Fruit fly (Drosophila melanogaster) whole organism, embryonic: ENCODE results near the gene Vha16-2.
A peak's percentile ranks its signal among the peaks of the same experiment; 100 is the strongest.

ENCODE experiments used
- Bdp1 ChIP-seq: fragments of 200-800 bp; sonication (Bioruptor generic); optimal IDR thresholded peaks from 3 replicates; lab custom pipeline; 2016; ENCODE audit warnings: missing biosample characterization, missing genetic modification characterization
- CG10321 ChIP-seq: fragments of 200-800 bp; sonication (Bioruptor generic); IDR thresholded peaks from 2 replicates; pipeline ENCODE4 v1.3.6; 2022; ENCODE audit warnings: missing biosample characterization, missing genetic modification characterization
- CG12391 ChIP-seq: fragments of 200-800 bp; sonication (Bioruptor generic); optimal IDR thresholded peaks from 3 replicates; lab custom pipeline; 2018; ENCODE audit warnings: missing biosample characterization, mild to moderate bottlenecking, missing genetic modification characterization, moderate library complexity
- CG14014 ChIP-seq: fragments of 200-800 bp; sonication (Bioruptor generic); IDR thresholded peaks from 2 replicates; pipeline ENCODE4 v1.3.6; 2022; ENCODE audit warnings: missing biosample characterization, missing genetic modification characterization
- CG1647 ChIP-seq: fragments of 200-800 bp; sonication (Bioruptor generic); optimal IDR thresholded peaks from 3 replicates; lab custom pipeline; 2016; ENCODE audit warnings: missing biosample characterization, missing genetic modification characterization
- CG17328 ChIP-seq: fragments of 200-800 bp; sonication (Bioruptor generic); IDR thresholded peaks from 2 replicates; pipeline ENCODE4 v1.3.6; 2022; ENCODE audit warnings: missing biosample characterization, missing genetic modification characterization
- CG17912 ChIP-seq: fragments of 200-800 bp; sonication (Bioruptor generic); optimal IDR thresholded peaks from 2 replicates; lab custom pipeline; 2018; ENCODE audit warnings: missing biosample characterization, mild to moderate bottlenecking, missing genetic modification characterization
- CG18011 ChIP-seq: fragments of 200-800 bp; sonication (Bioruptor generic); optimal IDR thresholded peaks from 2 replicates; lab custom pipeline; 2017; ENCODE audit warnings: missing biosample characterization, missing genetic modification characterization, mild to moderate bottlenecking, moderate library complexity, missing genotype
- CG18599 ChIP-seq: fragments of 200-800 bp; sonication (Bioruptor generic); optimal IDR thresholded peaks from 3 replicates; lab custom pipeline; 2017; ENCODE audit warnings: missing biosample characterization, missing genetic modification characterization, mild to moderate bottlenecking, moderate library complexity, missing genetic modification reagents
- CG2712 ChIP-seq: fragments of 200-800 bp; optimal IDR thresholded peaks from 3 replicates; lab custom pipeline; 2019; ENCODE audit warnings: missing biosample characterization, mild to moderate bottlenecking, missing genetic modification characterization, moderate library complexity
- CG32772 ChIP-seq: fragments of 200-800 bp; sonication (Bioruptor generic); IDR thresholded peaks from 2 replicates; pipeline ENCODE4 v1.3.6; 2022; ENCODE audit warnings: missing biosample characterization, missing genetic modification characterization
- CG3281 ChIP-seq: fragments of 200-800 bp; sonication (Bioruptor generic); optimal IDR thresholded peaks from 3 replicates; lab custom pipeline; 2017; ENCODE audit warnings: missing biosample characterization, mild to moderate bottlenecking, missing genetic modification characterization
- CG3847 ChIP-seq: fragments of 200-800 bp; sonication (Bioruptor generic); IDR thresholded peaks from 2 replicates; pipeline ENCODE4 v1.3.6; 2022; ENCODE audit warnings: missing biosample characterization, missing genetic modification characterization
- CG6654 ChIP-seq: fragments of 200-800 bp; sonication (Bioruptor generic); optimal IDR thresholded peaks from 2 replicates; lab custom pipeline; 2017; ENCODE audit warnings: missing biosample characterization, mild to moderate bottlenecking, missing genetic modification characterization
- CG9727 ChIP-seq: fragments of 200-800 bp; sonication (Bioruptor generic); optimal IDR thresholded peaks from 3 replicates; lab custom pipeline; 2017; ENCODE audit warnings: missing biosample characterization, mild to moderate bottlenecking, missing genetic modification characterization
- D ChIP-seq, 2 experiments: fragments of 200-800 bp in 1 of 2; fragments of >200 bp in 1 of 2; sonication (Bioruptor generic) in 1 of 2; optimal IDR thresholded peaks; 2 replicates in 1 of 2; 3 replicates in 1 of 2; lab custom pipeline; 2017; ENCODE audit warnings: mild to moderate bottlenecking in 1 of 2, missing biosample characterization in 1 of 2, missing genetic modification characterization in 1 of 2, missing genetic modification reagents in 1 of 2
- E2f1 ChIP-seq: fragments of 200-800 bp; sonication (Bioruptor generic); IDR thresholded peaks from 2 replicates; pipeline ENCODE4 v1.3.6; 2022; ENCODE audit warnings: missing biosample characterization, missing genetic modification characterization
- Ets65A ChIP-seq: fragments of 200-800 bp; sonication (Bioruptor generic); peaks from one replicate; lab custom pipeline; 2016; ENCODE audit warnings: missing biosample characterization, missing genetic modification characterization
- Gug ChIP-seq: fragments of 200-800 bp; sonication (Bioruptor generic); IDR thresholded peaks from 4 replicates; pipeline ENCODE4 v1.3.6; 2022; ENCODE audit warnings: missing biosample characterization, missing genetic modification characterization
- HLH4C ChIP-seq: fragments of 200-800 bp; sonication (Bioruptor generic); IDR thresholded peaks from 3 replicates; pipeline ENCODE4 v1.3.6; 2022; ENCODE audit warnings: missing biosample characterization, missing genetic modification characterization; ENCODE audit not compliant: partially characterized antibody
- Hey ChIP-seq: fragments of 200-800 bp; sonication (Bioruptor generic); optimal IDR thresholded peaks from 3 replicates; lab custom pipeline; 2018; ENCODE audit warnings: missing biosample characterization, mild to moderate bottlenecking, missing genetic modification characterization
- Med ChIP-seq: fragments of 200-800 bp; sonication (Bioruptor generic); peaks from one replicate; lab custom pipeline; 2016; ENCODE audit warnings: missing biosample characterization, missing genetic modification characterization, mild to moderate bottlenecking, inconsistent platforms, moderate library complexity
- NC2α ChIP-seq: fragments of 200-800 bp; sonication (Bioruptor generic); optimal IDR thresholded peaks from 2 replicates; lab custom pipeline; 2016; ENCODE audit warnings: missing biosample characterization, missing genetic modification characterization
- NK7.1 ChIP-seq: fragments of 200-800 bp; sonication (Bioruptor generic); optimal IDR thresholded peaks from 3 replicates; lab custom pipeline; 2016; ENCODE audit warnings: missing biosample characterization, missing genetic modification characterization
- Optix ChIP-seq: fragments of 200-800 bp; sonication (Bioruptor generic); IDR thresholded peaks from 3 replicates; pipeline ENCODE4 v1.3.6; 2022; ENCODE audit warnings: missing biosample characterization, missing genetic modification characterization
- Sox102F ChIP-seq: fragments of 200-800 bp; sonication (Bioruptor generic); optimal IDR thresholded peaks from 2 replicates; lab custom pipeline; 2018; ENCODE audit warnings: missing biosample characterization, mild to moderate bottlenecking, missing genetic modification characterization, moderate library complexity
- bowl ChIP-seq: fragments of 200-800 bp; sonication (Bioruptor generic); IDR thresholded peaks from 2 replicates; pipeline ENCODE4 v1.3.6; 2022; ENCODE audit warnings: missing biosample characterization, missing genetic modification characterization
- bsh ChIP-seq, 2 experiments: fragments of 200-800 bp; sonication (Bioruptor generic); optimal IDR thresholded peaks; 2 replicates each; lab custom pipeline; 2017 to 2018; ENCODE audit warnings: mild to moderate bottlenecking in 2 of 2, missing biosample characterization in 2 of 2, missing genetic modification characterization in 2 of 2, moderate library complexity in 1 of 2
- cg ChIP-seq: fragments of 200-800 bp; sonication (Bioruptor generic); optimal IDR thresholded peaks from 3 replicates; lab custom pipeline; 2019; ENCODE audit warnings: missing biosample characterization, mild to moderate bottlenecking, missing genetic modification characterization, moderate library complexity
- chinmo ChIP-seq: fragments of 200-800 bp; sonication (Bioruptor generic); IDR thresholded peaks from 4 replicates; pipeline ENCODE4 v1.3.6; 2022; ENCODE audit warnings: missing biosample characterization, missing genetic modification characterization; ENCODE audit not compliant: partially characterized antibody
- crol ChIP-seq: fragments of 200-800 bp; sonication (Bioruptor generic); IDR thresholded peaks from 2 replicates; pipeline ENCODE4 v1.3.6; 2022; ENCODE audit warnings: missing biosample characterization, missing genetic modification characterization
- esg ChIP-seq: fragments of 200-800 bp; sonication (Bioruptor generic); conservative IDR thresholded peaks from 2 replicates; pipeline ENCODE4 v1.3.6; 2022; ENCODE audit warnings: missing biosample characterization, missing genetic modification characterization
- grau ChIP-seq: fragments of 200-800 bp; optimal IDR thresholded peaks from 3 replicates; lab custom pipeline; 2019; ENCODE audit warnings: missing biosample characterization, mild to moderate bottlenecking, missing genetic modification characterization, moderate library complexity
- h ChIP-seq: fragments of >200 bp; optimal IDR thresholded peaks from 2 replicates; lab custom pipeline; 2017
- ham ChIP-seq: fragments of 200-800 bp; sonication (Bioruptor generic); IDR thresholded peaks from 2 replicates; pipeline ENCODE4 v1.3.6; 2022; ENCODE audit warnings: missing biosample characterization, missing genetic modification characterization
- hbn ChIP-seq: fragments of 200-800 bp; sonication (Bioruptor generic); IDR thresholded peaks from 2 replicates; pipeline ENCODE4 v1.3.6; 2022; ENCODE audit warnings: missing biosample characterization, missing genetic modification characterization; ENCODE audit not compliant: partially characterized antibody
- inv ChIP-seq: fragments of 200-800 bp; sonication (Bioruptor generic); IDR thresholded peaks from 2 replicates; pipeline ENCODE4 v1.3.6; 2022; ENCODE audit warnings: missing biosample characterization, missing genetic modification characterization; ENCODE audit not compliant: partially characterized antibody
- jumu ChIP-seq: fragments of 200-800 bp; sonication (Bioruptor generic); optimal IDR thresholded peaks from 3 replicates; lab custom pipeline; 2016; ENCODE audit warnings: missing biosample characterization, missing genetic modification characterization
- nau ChIP-seq: fragments of 200-800 bp; sonication (Bioruptor generic); optimal IDR thresholded peaks from 3 replicates; lab custom pipeline; 2017; ENCODE audit warnings: missing biosample characterization, mild to moderate bottlenecking, missing genetic modification characterization, missing genetic modification reagents
- org-1 ChIP-seq: fragments of 200-800 bp; sonication (Bioruptor generic); optimal IDR thresholded peaks from 2 replicates; lab custom pipeline; 2017; ENCODE audit warnings: missing biosample characterization, missing genetic modification characterization
- phol ChIP-seq: fragments of 200-800 bp; sonication (Bioruptor generic); optimal IDR thresholded peaks from 3 replicates; lab custom pipeline; 2018; ENCODE audit warnings: missing biosample characterization, mild to moderate bottlenecking, missing genetic modification characterization, moderate library complexity
- ro ChIP-seq: fragments of 200-800 bp; sonication (Bioruptor generic); IDR thresholded peaks from 2 replicates; pipeline ENCODE4 v1.3.6; 2022; ENCODE audit warnings: missing biosample characterization, missing genetic modification characterization
- row ChIP-seq: fragments of 200-800 bp; sonication (Bioruptor generic); IDR thresholded peaks from 3 replicates; pipeline ENCODE4 v1.3.6; 2022; ENCODE audit warnings: missing biosample characterization, missing genetic modification characterization
- sna ChIP-seq: fragments of 200-800 bp; sonication (Bioruptor generic); IDR thresholded peaks from 2 replicates; pipeline ENCODE4 v1.3.6; 2022; ENCODE audit warnings: missing biosample characterization, missing genetic modification characterization; ENCODE audit not compliant: partially characterized antibody
- sug ChIP-seq: fragments of 200-800 bp; optimal IDR thresholded peaks from 2 replicates; lab custom pipeline; 2019; ENCODE audit warnings: missing biosample characterization, mild to moderate bottlenecking, missing genetic modification characterization, moderate library complexity
- tll ChIP-seq, 2 experiments: fragments of 200-800 bp in 1 of 2; fragments of >200 bp in 1 of 2; sonication (Bioruptor generic) in 1 of 2; optimal IDR thresholded peaks; 2 replicates each; lab custom pipeline; 2017 to 2019; ENCODE audit warnings: missing biosample characterization in 2 of 2, missing genetic modification characterization in 2 of 2, mild to moderate bottlenecking in 1 of 2, moderate library complexity in 1 of 2
- twi ChIP-seq: fragments of 200-800 bp; optimal IDR thresholded peaks from 2 replicates; lab custom pipeline; 2019; ENCODE audit warnings: missing biosample characterization, mild to moderate bottlenecking, missing genetic modification characterization, moderate library complexity
- vfl ChIP-seq: fragments of 200-800 bp; sonication (Bioruptor generic); optimal IDR thresholded peaks from 2 replicates; lab custom pipeline; 2016; ENCODE audit warnings: missing biosample characterization, missing genetic modification characterization

Gene Vha16-2

dm6 chr3L:11434112-11434511 lies 40.6 kb upstream of the Vha16-2 start:
- no peak for TF ChIP-seq jumu (GFP tag; lab: Kevin White, UChicago)
- no peak for TF ChIP-seq CG1647 (GFP tag; lab: Kevin White, UChicago)
- peak; percentile 68 for TF ChIP-seq D (optimal IDR thresholded peaks at IDR 0.05; lab: Kevin White, UChicago)
- TF ChIP-seq D (GFP tag; optimal IDR thresholded peaks at IDR 0.05; lab: Kevin White, UChicago): no peak
- TF ChIP-seq Med (GFP tag; lab: Kevin White, UChicago): peak; percentile 55
- TF ChIP-seq CG10321 (GFP tag; lab: Robert Waterston, UW): no peak
- TF ChIP-seq h (lab: Kevin White, UChicago): no peak
- TF ChIP-seq bowl (GFP tag; lab: Robert Waterston, UW): no peak
- TF ChIP-seq Gug: no peak
- no peak for TF ChIP-seq esg (GFP tag; lab: Robert Waterston, UW)
- no peak for TF ChIP-seq ham (GFP tag; lab: Robert Waterston, UW)
- TF ChIP-seq CG2712 (tag; lab: Kevin White, UChicago): no peak
- TF ChIP-seq CG18011: no peak
- no peak for TF ChIP-seq CG32772 (GFP tag; lab: Robert Waterston, UW)
- TF ChIP-seq chinmo (GFP tag; lab: Robert Waterston, UW): no peak
- no peak for TF ChIP-seq NC2α (GFP tag; lab: Kevin White, UChicago)
- no peak for TF ChIP-seq org-1
- no peak for TF ChIP-seq CG14014 (GFP tag; lab: Robert Waterston, UW)
- TF ChIP-seq sug (tag; lab: Kevin White, UChicago): no peak
- TF ChIP-seq Optix (GFP tag; lab: Robert Waterston, UW): no peak
- no peak for TF ChIP-seq HLH4C (GFP tag; lab: Robert Waterston, UW)
- no peak for TF ChIP-seq ro (GFP tag; lab: Robert Waterston, UW)
- no peak for TF ChIP-seq crol (GFP tag; lab: Robert Waterston, UW)
- peak; percentile 72 for TF ChIP-seq twi (tag; lab: Kevin White, UChicago)
- TF ChIP-seq Bdp1 (GFP tag; lab: Kevin White, UChicago): no peak

dm6 chr3L:11435376-11435775 lies 39.4 kb upstream of the Vha16-2 start, which contains the start of gene CG6149:
CG6149 (minus strand) TSS chr3L:11435476.
- no peak for TF ChIP-seq CG12391
- TF ChIP-seq CG3847 (GFP tag; lab: Robert Waterston, UW): 0 out of 2 replicates have a peak, but pooled peaks have one; percentile 7

DNA sequence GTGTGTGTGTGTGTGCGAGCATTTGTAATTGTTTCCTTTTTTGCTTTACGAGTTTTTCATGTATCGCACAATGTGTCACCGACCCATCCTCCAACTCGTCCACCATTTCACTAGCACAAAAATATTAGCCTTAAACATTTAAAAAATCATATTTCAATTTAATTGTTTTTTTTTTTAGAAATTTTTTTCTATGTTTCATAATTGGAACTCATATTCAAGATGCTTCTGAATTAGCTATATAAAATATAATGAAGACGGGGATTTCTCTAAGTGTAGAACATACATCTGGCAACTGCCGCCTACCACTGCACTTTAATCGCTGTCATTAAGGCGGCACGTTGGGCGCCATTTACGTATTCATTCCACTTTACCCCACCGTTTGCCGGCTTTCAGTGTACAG lies 35.2 kb upstream of the Vha16-2 start:
- TF ChIP-seq CG2712 (tag; lab: Kevin White, UChicago) (peak; percentile 37), inv (GFP tag; lab: Robert Waterston, UW) (no peak), Hey (tag; lab: Kevin White, UChicago) (no peak), row (peak; percentile 55; the same call in 2 of the 3 replicates), vfl (no peak), E2f1 (GFP tag; lab: Robert Waterston, UW) (0 out of 2 replicates have a peak, but pooled peaks have one; percentile 15), CG3281 (peak; percentile 1), hbn (GFP tag; lab: Robert Waterston, UW) (no peak), bsh (GFP tag; optimal IDR thresholded peaks at IDR 0.05; lab: Kevin White, UChicago) (peak; percentile 5 to 28), sna (GFP tag; lab: Robert Waterston, UW) (no peak), Sox102F (peak; percentile 4), NK7.1 (GFP tag; lab: Kevin White, UChicago) (no peak), Ets65A (peak; percentile 56), CG18599 (GFP tag; lab: Kevin White, UChicago) (peak; percentile 4), CG17912 (GFP tag; lab: Kevin White, UChicago) (no peak), tll (GFP tag; optimal IDR thresholded peaks at IDR 0.05; lab: Kevin White, UChicago) (no peak), grau (tag; lab: Kevin White, UChicago) (no peak), CG9727 (GFP tag; lab: Kevin White, UChicago) (peak; percentile 65), cg (GFP tag; lab: Kevin White, UChicago) (peak; percentile 3), CG6654 (GFP tag; lab: Kevin White, UChicago) (no peak), nau (no peak), phol (tag; lab: Kevin White, UChicago) (peak; percentile 31), CG17328 (GFP tag; lab: Robert Waterston, UW) (peak; percentile 34; the same call in 1 of the 2 replicates)
